Worm (Caenorhabditis elegans) whole organism, early embryonic: ENCODE results near the gene F22F7.12.

Experiments
- B0310.2 ChIP-seq: sonication (generic microtip); optimal IDR thresholded peaks from 2 replicates; lab custom pipeline; 2016; ENCODE audit warnings: mild to moderate bottlenecking, missing genetic modification characterization, missing compliant biosample characterization
- F13C5.2 ChIP-seq: sonication (generic microtip); optimal IDR thresholded peaks from 2 replicates; lab custom pipeline; 2017; ENCODE audit warnings: mild to moderate bottlenecking, missing genetic modification characterization, inconsistent platforms, missing compliant biosample characterization
- aly-1 ChIP-seq: sonication (generic microtip); optimal IDR thresholded peaks from 2 replicates; lab custom pipeline; 2016; ENCODE audit warnings: missing genetic modification characterization, missing compliant biosample characterization
- ama-1 ChIP-seq: fragments of 150-350 bp; optimal IDR thresholded peaks from 2 replicates; lab custom pipeline; 2014
- ceh-13 ChIP-seq: fragments of 200-800 bp; sonication (Bioruptor generic); optimal IDR thresholded peaks from 2 replicates; lab custom pipeline; 2018; ENCODE audit warnings: mild to moderate bottlenecking, missing genetic modification characterization, missing compliant biosample characterization
- ceh-36 ChIP-seq: sonication (generic microtip); optimal IDR thresholded peaks from 2 replicates; lab custom pipeline; 2016; ENCODE audit warnings: missing genetic modification characterization, inconsistent platforms, missing compliant biosample characterization
- ets-7 ChIP-seq: sonication (generic microtip); optimal IDR thresholded peaks from 2 replicates; lab custom pipeline; 2016; ENCODE audit warnings: missing genotype, missing genetic modification characterization, missing compliant biosample characterization
- flt-1 ChIP-seq: fragments of 200-800 bp; sonication (Bioruptor generic); IDR thresholded peaks from 2 replicates; pipeline ENCODE4 v1.3.6; 2022; ENCODE audit warnings: missing genetic modification characterization, missing compliant biosample characterization
- hmbx-1 ChIP-seq: sonication (generic microtip); optimal IDR thresholded peaks from 2 replicates; lab custom pipeline; 2016; ENCODE audit warnings: mild to moderate bottlenecking, missing genetic modification characterization, missing compliant biosample characterization
- hmg-4 ChIP-seq: fragments of 200-800 bp; sonication (Bioruptor generic); optimal IDR thresholded peaks from 2 replicates; lab custom pipeline; 2018; ENCODE audit warnings: mild to moderate bottlenecking, missing genetic modification characterization, missing compliant biosample characterization
- hnd-1 ChIP-seq: sonication (generic microtip); optimal IDR thresholded peaks from 2 replicates; lab custom pipeline; 2016; ENCODE audit warnings: missing genetic modification characterization, missing compliant biosample characterization
- pes-1 ChIP-seq: fragments of 200-800 bp; sonication (Bioruptor generic); IDR thresholded peaks from 2 replicates; pipeline ENCODE4 v1.3.6; 2022; ENCODE audit warnings: missing genetic modification reagents, missing genetic modification characterization, missing compliant biosample characterization
- scrt-1 ChIP-seq: fragments of 200-800 bp; sonication (Bioruptor generic); IDR thresholded peaks from 2 replicates; pipeline ENCODE4 v1.3.6; 2022; ENCODE audit warnings: missing genetic modification characterization, missing compliant biosample characterization
- sea-1 ChIP-seq: fragments of 200-800 bp; sonication (Bioruptor generic); conservative IDR thresholded peaks from 2 replicates; pipeline ENCODE4 v1.3.6; 2022; ENCODE audit warnings: missing genetic modification characterization, missing compliant biosample characterization
- tbx-11 ChIP-seq: fragments of 200-800 bp; sonication (Bioruptor generic); IDR thresholded peaks from 2 replicates; pipeline ENCODE4 v1.3.6; 2022; ENCODE audit warnings: missing genetic modification characterization, missing compliant biosample characterization
- tbx-37 ChIP-seq: fragments of 200-800 bp; sonication (Bioruptor generic); conservative IDR thresholded peaks from 2 replicates; pipeline ENCODE4 v1.3.6; 2022; ENCODE audit warnings: missing genetic modification reagents, missing genetic modification characterization, missing compliant biosample characterization
- tra-4 ChIP-seq: sonication (generic microtip); optimal IDR thresholded peaks from 2 replicates; lab custom pipeline; 2017; ENCODE audit warnings: missing genetic modification characterization, missing compliant biosample characterization

The F22F7.12 gene

DNA sequence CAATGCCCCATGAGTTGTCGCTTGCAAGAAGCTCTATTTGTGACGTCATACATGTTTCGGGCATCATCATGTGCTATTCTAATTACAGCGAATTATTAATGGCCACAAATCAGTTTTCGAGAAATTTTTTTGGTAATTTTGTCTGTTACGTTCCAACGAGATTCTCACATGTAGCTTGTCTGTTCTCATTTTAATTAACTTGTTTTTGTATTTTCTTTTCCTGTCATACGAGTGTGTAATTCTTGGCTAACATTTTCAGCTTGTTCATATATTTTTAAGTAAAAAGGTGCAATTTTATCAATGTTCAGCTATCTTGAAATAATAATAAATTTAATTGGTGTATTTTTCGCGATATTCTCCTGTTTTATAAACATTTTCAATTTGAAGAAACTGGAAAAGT is 10.9 kb upstream of the F22F7.12 start, which contains the start of gene srbc-21:
Gene srbc-21 (plus strand): TSS at position 301 of the 400 bp plus-strand sequence.
- no peak for TF ChIP-seq hmg-4
- TF ChIP-seq F13C5.2 = no peak
- no peak for TF ChIP-seq tbx-37 (GFP tag; lab: Robert Waterston, UW)
- TF ChIP-seq ceh-36 = no peak
- TF ChIP-seq B0310.2 (tag; lab: Kevin White, UChicago) = no peak
- no peak for TF ChIP-seq tra-4
- TF ChIP-seq ceh-13 (GFP tag; lab: Kevin White, UChicago) = no peak
- TF ChIP-seq scrt-1 = no peak
- TF ChIP-seq tbx-11 (GFP tag; lab: Robert Waterston, UW) = no peak
- no peak for TF ChIP-seq ama-1 (lab: Kevin White, UChicago)
- TF ChIP-seq hmbx-1 (tag; lab: Kevin White, UChicago) = no peak
- TF ChIP-seq aly-1 (tag; lab: Kevin White, UChicago) = no peak
- TF ChIP-seq hnd-1 (tag; lab: Kevin White, UChicago) = no peak
- no peak for TF ChIP-seq ets-7 (tag; lab: Kevin White, UChicago)

DNA sequence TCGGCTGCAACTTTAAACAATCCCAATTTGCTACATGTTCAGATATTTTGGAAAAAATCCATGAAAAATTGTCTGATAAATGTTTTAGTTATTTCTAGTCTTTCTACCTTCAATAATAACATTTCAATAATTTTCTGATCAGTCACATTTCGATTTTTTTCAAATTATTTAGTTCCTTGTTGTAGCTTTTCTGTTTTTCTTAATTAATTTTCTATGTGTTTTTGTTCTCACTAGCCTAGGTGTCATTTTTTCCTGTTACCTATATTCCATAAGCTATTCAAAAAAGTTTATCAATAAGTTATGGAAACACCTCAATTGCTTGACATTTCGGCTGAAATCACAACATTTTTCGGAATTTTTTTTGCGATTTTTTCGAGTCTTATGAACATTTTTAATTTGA is 9.0 kb upstream of the F22F7.12 start, which contains the start of gene srbc-23:
Gene srbc-23 (plus strand): TSS at position 301 of the 400 bp plus-strand sequence.
- no peak for TF ChIP-seq hmg-4
- TF ChIP-seq tra-4 = no peak

DNA sequence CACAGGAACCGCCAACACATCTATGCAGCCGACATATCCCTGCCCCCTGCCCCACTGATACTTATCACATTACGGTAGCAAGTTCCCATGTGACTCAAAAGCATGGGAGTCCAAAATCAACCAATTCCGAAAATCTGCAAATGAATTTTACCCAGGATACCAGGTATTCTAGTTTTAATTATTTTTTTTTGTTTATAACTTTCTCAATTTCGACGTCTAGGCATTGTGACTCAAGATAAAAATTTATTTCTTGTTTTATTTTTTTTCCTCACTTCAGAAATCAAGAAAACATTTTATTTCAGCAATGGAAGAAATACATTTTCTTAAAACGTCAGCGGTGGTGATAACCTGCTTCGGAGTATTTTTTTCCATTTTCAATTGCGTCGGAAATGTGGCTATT is 7.2 kb upstream of the F22F7.12 start, which contains the start of gene srbc-24:
Gene srbc-24 (plus strand): TSS at position 301 of the 400 bp plus-strand sequence.
- no peak for TF ChIP-seq ets-7 (tag; lab: Kevin White, UChicago)
- no peak for TF ChIP-seq ceh-13 (GFP tag; lab: Kevin White, UChicago)
- TF ChIP-seq hmbx-1 (tag; lab: Kevin White, UChicago) = no peak
- no peak for TF ChIP-seq B0310.2 (tag; lab: Kevin White, UChicago)
- no peak for TF ChIP-seq flt-1 (GFP tag; lab: Robert Waterston, UW)
- TF ChIP-seq sea-1 = no peak

DNA sequence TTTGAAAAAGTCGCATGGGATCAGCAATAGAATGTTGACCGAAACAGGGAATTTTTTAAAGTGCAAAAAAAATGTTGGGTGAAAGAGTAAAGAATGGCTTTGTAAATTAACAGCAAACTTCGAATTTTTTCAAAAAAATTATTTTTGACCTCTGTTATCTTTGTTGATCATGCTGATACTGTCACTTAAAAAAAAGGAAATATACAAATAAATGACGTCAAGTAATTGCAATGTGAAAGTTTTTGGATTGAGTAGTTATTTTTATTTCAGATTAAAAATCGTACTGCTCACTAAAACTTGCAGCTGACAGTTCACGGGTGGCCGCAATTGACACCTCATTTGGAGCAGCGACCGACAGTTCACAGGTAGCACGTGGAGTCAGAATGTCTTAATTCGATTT is 6.6 kb upstream of the F22F7.12 start, which contains the start of gene C45H4.13:
Gene C45H4.13 (minus strand): TSS at position 101 of the 400 bp plus-strand sequence.
- TF ChIP-seq aly-1 (tag; lab: Kevin White, UChicago) (no peak), ets-7 (tag; lab: Kevin White, UChicago) (no peak), hmbx-1 (tag; lab: Kevin White, UChicago) (no peak), tbx-37 (GFP tag; lab: Robert Waterston, UW) (no peak), B0310.2 (tag; lab: Kevin White, UChicago) (no peak), ceh-36 (no peak), ceh-13 (GFP tag; lab: Kevin White, UChicago) (no peak), tbx-11 (GFP tag; lab: Robert Waterston, UW) (no peak), hmg-4 (no peak), pes-1 (GFP tag; lab: Robert Waterston, UW) (no peak), F13C5.2 (no peak)

DNA sequence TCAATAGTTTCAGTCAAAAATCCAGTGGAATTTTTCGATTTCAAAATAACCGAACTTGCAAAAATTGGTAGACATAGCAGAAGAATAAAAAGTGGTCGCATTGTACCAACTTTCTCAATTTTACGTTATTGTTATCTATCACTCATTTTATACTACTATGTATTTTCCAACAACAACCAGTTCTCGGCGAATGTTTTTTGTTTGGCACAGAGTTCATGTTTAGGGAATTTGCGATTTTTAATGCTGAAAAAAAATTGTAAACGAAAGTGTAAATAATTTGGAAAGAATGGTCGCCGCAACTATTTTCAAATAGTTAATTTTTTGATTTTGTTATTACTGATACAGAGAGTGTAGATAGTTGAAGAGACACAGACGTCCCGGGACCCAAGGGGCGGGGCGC is 5.1 kb upstream of the F22F7.12 start, which contains the start of gene C45H4.21:
Gene C45H4.21 (minus strand): TSS at position 101 of the 400 bp plus-strand sequence.
- TF ChIP-seq pes-1 (GFP tag; lab: Robert Waterston, UW) (no peak), tbx-11 (GFP tag; lab: Robert Waterston, UW) (no peak), flt-1 (GFP tag; lab: Robert Waterston, UW) (no peak), ceh-13 (GFP tag; lab: Kevin White, UChicago) (no peak), ama-1 (lab: Kevin White, UChicago) (no peak), hmg-4 (no peak), B0310.2 (tag; lab: Kevin White, UChicago) (no peak), hmbx-1 (tag; lab: Kevin White, UChicago) (no peak), aly-1 (tag; lab: Kevin White, UChicago) (no peak), ceh-36 (no peak), F13C5.2 (no peak), tbx-37 (GFP tag; lab: Robert Waterston, UW) (no peak), sea-1 (no peak), scrt-1 (no peak), tra-4 (no peak)

DNA sequence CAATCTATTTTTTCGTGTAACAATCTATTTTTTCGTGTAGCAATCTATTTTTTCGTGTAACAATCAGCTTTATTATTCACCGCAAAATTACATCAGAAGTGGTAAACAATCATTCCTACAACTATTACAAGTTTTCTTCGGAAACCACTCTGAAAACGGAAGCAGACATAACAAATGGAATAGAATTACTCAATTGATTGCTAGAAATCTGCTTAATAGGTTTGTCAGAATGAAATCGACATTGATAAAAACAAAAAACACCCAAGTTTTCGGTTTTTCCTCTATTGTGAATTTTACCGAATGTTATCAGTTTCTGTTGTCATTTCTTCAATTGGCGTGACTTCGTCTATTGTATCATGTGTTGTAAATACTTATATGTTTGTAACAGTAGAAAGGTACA is 2.5 kb upstream of the F22F7.12 start, which contains the start of gene srbc-20:
Gene srbc-20 (plus strand): TSS at position 301 of the 400 bp plus-strand sequence.
- TF ChIP-seq B0310.2 (tag; lab: Kevin White, UChicago) (no peak), tbx-11 (GFP tag; lab: Robert Waterston, UW) (no peak), pes-1 (GFP tag; lab: Robert Waterston, UW) (no peak), aly-1 (tag; lab: Kevin White, UChicago) (no peak), flt-1 (GFP tag; lab: Robert Waterston, UW) (no peak), ama-1 (lab: Kevin White, UChicago) (no peak), ceh-36 (no peak), ceh-13 (GFP tag; lab: Kevin White, UChicago) (no peak), tbx-37 (GFP tag; lab: Robert Waterston, UW) (no peak), hmg-4 (no peak), hnd-1 (tag; lab: Kevin White, UChicago) (no peak), sea-1 (no peak), ets-7 (tag; lab: Kevin White, UChicago) (no peak), hmbx-1 (tag; lab: Kevin White, UChicago) (no peak), F13C5.2 (no peak), tra-4 (no peak), scrt-1 (no peak)

DNA sequence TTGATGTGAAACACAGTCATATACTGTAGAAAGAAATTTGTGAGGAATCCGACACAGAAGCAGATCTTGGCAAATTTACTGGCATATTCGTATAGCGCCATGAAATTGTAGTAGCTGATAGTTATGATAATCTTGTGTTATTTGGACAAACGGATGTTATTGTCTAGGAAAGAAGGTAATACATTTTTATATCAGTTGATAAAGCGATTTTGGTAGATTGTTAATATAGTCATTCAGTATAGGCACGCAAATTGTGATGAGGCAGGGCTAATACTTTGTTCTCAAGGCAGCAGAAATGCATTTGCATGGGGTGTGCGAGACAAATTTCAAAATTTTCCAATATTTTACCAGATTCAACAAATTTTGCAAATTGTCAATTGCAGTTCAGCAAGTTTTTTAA is 1.7 kb upstream of the F22F7.12 start, which contains the start of gene str-52:
Gene str-52 (minus strand): TSS at position 101 of the 400 bp plus-strand sequence.
- TF ChIP-seq sea-1 (no peak), hmg-4 (no peak), pes-1 (GFP tag; lab: Robert Waterston, UW) (no peak), ets-7 (tag; lab: Kevin White, UChicago) (no peak), tbx-11 (GFP tag; lab: Robert Waterston, UW) (no peak), B0310.2 (tag; lab: Kevin White, UChicago) (no peak), hmbx-1 (tag; lab: Kevin White, UChicago) (no peak), tbx-37 (GFP tag; lab: Robert Waterston, UW) (no peak), hnd-1 (tag; lab: Kevin White, UChicago) (no peak), aly-1 (tag; lab: Kevin White, UChicago) (no peak), ceh-13 (GFP tag; lab: Kevin White, UChicago) (no peak), F13C5.2 (no peak), tra-4 (no peak), ceh-36 (no peak), scrt-1 (no peak), flt-1 (GFP tag; lab: Robert Waterston, UW) (no peak), ama-1 (lab: Kevin White, UChicago) (no peak)
